Worm (Caenorhabditis elegans): ENCODE results near the gene srw-67.

Gene srw-67

DNA sequence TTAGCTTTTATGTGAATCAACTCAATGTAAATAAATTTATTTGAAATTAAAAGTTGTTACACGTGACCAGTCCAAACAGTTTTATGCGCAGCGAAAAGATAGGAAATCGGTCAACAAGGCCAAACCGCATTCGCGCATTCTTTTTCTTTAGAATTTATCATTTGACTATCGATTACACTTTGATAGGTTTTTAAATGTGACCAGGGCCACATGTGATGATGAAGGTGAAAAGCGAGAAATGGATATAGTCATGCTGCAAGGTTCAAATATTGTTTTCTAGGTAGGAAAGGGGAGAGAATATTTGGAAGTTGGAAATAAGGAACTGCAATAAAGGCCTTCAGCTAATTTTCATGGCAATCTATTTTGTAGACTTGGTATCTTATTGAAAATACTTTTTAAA is 19.5 kb downstream of the srw-67 start (continued):
- TF ChIP-seq pax-3 (tag; optimal IDR thresholded peaks at IDR 0.05): no peak
- TF ChIP-seq unc-98 (GFP tag; IDR thresholded peaks at IDR 0.05): no peak
- no peak for TF ChIP-seq egl-27 (tag; optimal IDR thresholded peaks at IDR 0.05)
- no peak for TF ChIP-seq ces-1 (GFP tag; optimal IDR thresholded peaks at IDR 0.05)
- peak; percentile 21 for TF ChIP-seq vab-15 (tag; optimal IDR thresholded peaks at IDR 0.05)
- TF ChIP-seq pag-3 (tag; optimal IDR thresholded peaks at IDR 0.05; ENCODE audit: borderline replicate concordance, insufficient read depth): no peak
- no peak for TF ChIP-seq sup-37 (GFP tag; optimal IDR thresholded peaks at IDR 0.05)
- peak; percentile 79 for TF ChIP-seq nhr-19 (GFP tag; conservative IDR thresholded peaks at IDR 0.05)
- peak in 1 of 2 experiments; percentile 79 for TF ChIP-seq mdl-1 (tag; optimal IDR thresholded peaks at IDR 0.05)
- TF ChIP-seq sptf-1 (tag; optimal IDR thresholded peaks at IDR 0.05): no peak
- peak; percentile 32 for TF ChIP-seq C16A3.4 (tag; optimal IDR thresholded peaks at IDR 0.05)
- no peak for TF ChIP-seq ceh-90 (tag; optimal IDR thresholded peaks at IDR 0.05)
- no peak for TF ChIP-seq sox-4 (tag; optimal IDR thresholded peaks at IDR 0.05)
- peak; percentile 64 for TF ChIP-seq grh-1 (GFP tag; IDR thresholded peaks at IDR 0.05)
- TF ChIP-seq egl-13 (tag; optimal IDR thresholded peaks at IDR 0.05): no peak
- no peak for TF ChIP-seq ets-5 (GFP tag; IDR thresholded peaks at IDR 0.05)
- TF ChIP-seq skn-1 (tag; optimal IDR thresholded peaks at IDR 0.05): peak; percentile 54
- TF ChIP-seq nhr-11 (tag; optimal IDR thresholded peaks at IDR 0.05): no peak
- TF ChIP-seq lir-3 (tag; optimal IDR thresholded peaks at IDR 0.05; ENCODE audit: poor library complexity): no peak
- no peak for TF ChIP-seq aha-1 (tag; optimal IDR thresholded peaks at IDR 0.05)
- TF ChIP-seq fkh-8 (tag; optimal IDR thresholded peaks at IDR 0.05): no peak
- TF ChIP-seq elt-3 (tag; optimal IDR thresholded peaks at IDR 0.05): peak in 4 of 6 experiments; percentile 0 to 97 (median 50)
- no peak for TF ChIP-seq fos-1 (tag; optimal IDR thresholded peaks at IDR 0.05)
- TF ChIP-seq fkh-4 (tag; optimal IDR thresholded peaks at IDR 0.05; ENCODE audit: borderline replicate concordance): no peak
- peak; percentile 93 for TF ChIP-seq nhr-85 (tag)
- peak; percentile 65 for TF ChIP-seq tbx-2 (tag; optimal IDR thresholded peaks at IDR 0.05)
- no peak for TF ChIP-seq hlh-17 (GFP tag; optimal IDR thresholded peaks at IDR 0.05; ENCODE audit: borderline replicate concordance)
- no peak for TF ChIP-seq nhr-28 (tag; optimal IDR thresholded peaks at IDR 0.05)
- TF ChIP-seq zag-1 (tag; optimal IDR thresholded peaks at IDR 0.05): no peak
- TF ChIP-seq blmp-1 (tag; optimal IDR thresholded peaks at IDR 0.05): peak; percentile 94
- no peak for TF ChIP-seq hpl-2 (GFP tag; optimal IDR thresholded peaks at IDR 0.05)
- TF ChIP-seq mef-2 (tag; optimal IDR thresholded peaks at IDR 0.05): no peak
- no peak for TF ChIP-seq C04F5.9 (tag; optimal IDR thresholded peaks at IDR 0.05)
- no peak for TF ChIP-seq mab-9 (GFP tag; IDR thresholded peaks at IDR 0.05)
- no peak for TF ChIP-seq tlp-1 (tag; optimal IDR thresholded peaks at IDR 0.05)
- TF ChIP-seq jun-1 (tag; optimal IDR thresholded peaks at IDR 0.05): no peak
- TF ChIP-seq unc-30 (tag; optimal IDR thresholded peaks at IDR 0.05): no peak

DNA sequence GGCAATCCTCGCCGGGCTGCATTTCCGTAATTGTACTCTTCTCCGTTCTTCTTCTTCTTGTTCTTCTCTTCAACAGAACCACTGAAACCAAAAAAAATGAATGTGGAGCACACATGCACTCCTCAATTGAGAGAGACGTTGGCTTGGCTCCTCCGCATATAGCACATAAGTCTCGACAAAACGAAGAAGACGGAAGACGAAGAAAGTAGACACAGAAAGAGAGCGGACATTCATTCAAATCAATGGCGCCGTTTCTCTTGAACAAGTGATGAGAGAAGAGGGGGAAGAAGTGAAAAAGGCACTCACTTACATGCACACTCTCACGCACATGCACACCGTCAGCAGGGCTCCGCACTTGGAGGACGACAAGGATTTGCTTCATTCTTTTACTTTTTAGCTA is 20.1 kb downstream of the srw-67 start, which contains the start of gene F25E5.9:
Gene F25E5.9, minus strand, starts transcription at position 382 of the 400 bp plus-strand sequence.
- no peak for TF ChIP-seq pax-3 (tag; optimal IDR thresholded peaks at IDR 0.05)
- TF ChIP-seq egl-13 (tag; optimal IDR thresholded peaks at IDR 0.05): no peak
- TF ChIP-seq hlh-17 (GFP tag; optimal IDR thresholded peaks at IDR 0.05; ENCODE audit: borderline replicate concordance): no peak
- TF ChIP-seq nhr-76 (tag; optimal IDR thresholded peaks at IDR 0.05): no peak
- no peak for TF ChIP-seq unc-30 (tag; optimal IDR thresholded peaks at IDR 0.05)
- TF ChIP-seq ceh-8 (GFP tag; optimal IDR thresholded peaks at IDR 0.05): no peak
- no peak for TF ChIP-seq sup-37 (GFP tag; optimal IDR thresholded peaks at IDR 0.05)
- TF ChIP-seq ztf-11 (tag; optimal IDR thresholded peaks at IDR 0.05): no peak
- no peak for TF ChIP-seq efl-3 (GFP tag; optimal IDR thresholded peaks at IDR 0.05)
- no peak for TF ChIP-seq Y116A8C.19 (tag; optimal IDR thresholded peaks at IDR 0.05; ENCODE audit: borderline replicate concordance)
- TF ChIP-seq unc-98 (GFP tag; IDR thresholded peaks at IDR 0.05): no peak
- TF ChIP-seq nhr-47 (tag; optimal IDR thresholded peaks at IDR 0.05): no peak
- peak in 1 of 2 experiments; percentile 11 for TF ChIP-seq efl-1 (optimal IDR thresholded peaks at IDR 0.05)
- no peak for TF ChIP-seq efl-1 (GFP tag; optimal IDR thresholded peaks at IDR 0.05 in 1 of 2)
- no peak for TF ChIP-seq pqm-1 (tag; optimal IDR thresholded peaks at IDR 0.05)
- no peak for TF ChIP-seq hpl-2 (GFP tag; optimal IDR thresholded peaks at IDR 0.05)
- TF ChIP-seq fkh-8 (tag; optimal IDR thresholded peaks at IDR 0.05): peak; percentile 29
- peak in 1 of 2 experiments; percentile 27 for TF ChIP-seq lsy-2 (tag; optimal IDR thresholded peaks at IDR 0.05)
- peak; percentile 38 for TF ChIP-seq fkh-10 (GFP tag; optimal IDR thresholded peaks at IDR 0.05)
- TF ChIP-seq aly-2 (tag; optimal IDR thresholded peaks at IDR 0.05): no peak
- peak; percentile 2 for TF ChIP-seq dsc-1 (tag; optimal IDR thresholded peaks at IDR 0.05)
- TF ChIP-seq isw-1 (GFP tag; IDR thresholded peaks at IDR 0.05): no peak
- TF ChIP-seq nhr-90 (tag; optimal IDR thresholded peaks at IDR 0.05; ENCODE audit: poor library complexity): no peak
- TF ChIP-seq C16A3.4 (tag; optimal IDR thresholded peaks at IDR 0.05): no peak
- TF ChIP-seq ceh-88 (GFP tag; IDR thresholded peaks at IDR 0.05): no peak

Data from whole organism, L1 larva.